Fruit fly (Drosophila melanogaster): Measurements from ENCODE around the gene CG33645.

The CG33645 gene

DNA sequence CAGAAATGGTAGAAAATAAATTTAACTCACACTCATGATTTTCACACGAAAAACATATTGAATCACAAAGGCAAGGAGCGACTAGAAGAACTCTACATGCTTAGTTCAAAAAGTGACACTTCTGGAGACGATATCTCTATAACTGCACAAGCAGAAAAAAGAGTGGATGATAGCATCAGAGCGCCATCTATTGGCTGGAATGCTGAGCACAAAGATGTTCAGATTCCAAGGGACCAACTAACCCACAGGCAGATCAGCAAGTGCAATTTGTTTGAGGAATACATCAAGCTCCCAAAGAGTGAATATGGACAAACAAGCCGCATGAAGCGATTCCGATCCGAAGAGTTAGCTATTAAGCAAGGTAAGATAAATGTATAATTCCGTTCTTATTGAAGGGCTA lies 8.1 kb downstream of the CG33645 start, which contains the start of gene CG16852:
Gene CG16852 (plus strand): TSS at position 48 of the 400 bp plus-strand sequence.
- TF ChIP-seq Snoo (tag; optimal IDR thresholded peaks at IDR 0.05), result no peak
- TF ChIP-seq CG15710 (tag; optimal IDR thresholded peaks at IDR 0.05), result no peak
- TF ChIP-seq CG4496 (GFP tag; IDR thresholded peaks at IDR 0.05), result no peak
- TF ChIP-seq CG10348 (GFP tag; IDR thresholded peaks at IDR 0.05), result no peak

DNA sequence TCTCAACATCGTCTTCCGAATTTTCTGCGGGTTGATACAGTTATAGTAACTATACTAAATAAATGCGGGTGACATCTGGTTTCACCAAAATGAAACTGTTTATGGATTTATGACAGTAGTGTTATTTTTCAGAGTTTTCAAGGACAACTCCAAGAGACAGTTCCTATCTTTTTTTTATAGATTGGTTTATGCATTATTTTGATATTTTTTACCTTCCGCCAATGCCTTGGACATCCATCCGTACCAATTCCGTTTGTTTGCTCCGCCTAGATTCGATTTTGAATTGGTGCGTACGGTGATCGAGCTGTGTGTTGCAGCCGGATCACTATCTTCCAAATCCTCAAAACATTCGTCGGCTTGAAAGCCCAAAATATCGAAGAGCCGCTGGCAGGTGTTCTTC lies 9.3 kb downstream of the CG33645 start, which contains the start of gene CG16853:
Gene CG16853 (plus strand): TSS at position 301 of the 400 bp plus-strand sequence.
- TF ChIP-seq CG17806 (tag; optimal IDR thresholded peaks at IDR 0.05) (no peak), fd96Ca (GFP tag; IDR thresholded peaks at IDR 0.05) (no peak), CG8159 (tag; optimal IDR thresholded peaks at IDR 0.05) (no peak), CG13204 (GFP tag; optimal IDR thresholded peaks at IDR 0.05) (no peak), EcR (GFP tag; optimal IDR thresholded peaks at IDR 0.05) (no peak), Pif1A (GFP tag; optimal IDR thresholded peaks at IDR 0.05) (no peak), Pif1B (GFP tag; optimal IDR thresholded peaks at IDR 0.05) (no peak), Ets98B (GFP tag; IDR thresholded peaks at IDR 0.05) (no peak)

dm6 chr2L:13542476-13542875 lies 9.9 kb downstream of the CG33645 start, which contains the start of gene CG9263:
CG9263 (minus strand) TSS chr2L:13542576.
- no peak for TF ChIP-seq CG32121 (GFP tag; IDR thresholded peaks at IDR 0.05)
- no peak for TF ChIP-seq Pif1B (GFP tag; optimal IDR thresholded peaks at IDR 0.05)
- no peak for TF ChIP-seq CG14655 (GFP tag; optimal IDR thresholded peaks at IDR 0.05)
- TF ChIP-seq CG34367 (tag; optimal IDR thresholded peaks at IDR 0.05), result no peak
- no peak for TF ChIP-seq gl (tag; optimal IDR thresholded peaks at IDR 0.05)
- no peak for TF ChIP-seq CG12605 (GFP tag; IDR thresholded peaks at IDR 0.05)
- TF ChIP-seq CG8159 (tag; optimal IDR thresholded peaks at IDR 0.05), result no peak
- TF ChIP-seq CG10348 (GFP tag; IDR thresholded peaks at IDR 0.05), result no peak
- TF ChIP-seq fd96Ca (GFP tag; IDR thresholded peaks at IDR 0.05), result no peak
- TF ChIP-seq Snoo (tag; optimal IDR thresholded peaks at IDR 0.05), result no peak
- TF ChIP-seq D1 (tag; optimal IDR thresholded peaks at IDR 0.05), result no peak
- TF ChIP-seq Pif1A (GFP tag; optimal IDR thresholded peaks at IDR 0.05), result no peak
- no peak for TF ChIP-seq EcR (GFP tag; optimal IDR thresholded peaks at IDR 0.05)
- TF ChIP-seq CG13204 (GFP tag; optimal IDR thresholded peaks at IDR 0.05), result no peak
- TF ChIP-seq rn (GFP tag; IDR thresholded peaks at IDR 0.05), result no peak
- no peak for TF ChIP-seq CG9948 (tag; optimal IDR thresholded peaks at IDR 0.05)

DNA sequence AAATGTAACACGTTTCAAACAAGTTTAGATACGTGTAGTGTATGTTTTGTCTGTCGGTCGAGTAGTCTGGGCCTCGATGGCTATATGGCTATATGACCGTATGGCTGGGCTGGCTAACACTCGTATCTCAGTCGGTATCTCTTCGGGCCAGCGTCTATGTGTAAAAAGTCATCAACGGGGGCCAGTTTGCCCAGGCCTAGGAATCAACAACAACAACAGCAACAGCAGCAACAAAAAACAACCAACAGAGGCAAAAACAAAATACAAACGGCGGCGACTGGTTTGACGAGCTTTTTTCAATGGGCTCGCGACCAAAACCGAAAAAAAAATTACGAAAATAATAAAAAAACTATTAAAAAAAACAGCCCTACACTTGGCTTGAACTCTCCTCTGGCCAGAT lies 13.1 kb downstream of the CG33645 start:
- TF ChIP-seq CG9948 (tag; optimal IDR thresholded peaks at IDR 0.05) (peak; percentile 67), Ets98B (GFP tag; IDR thresholded peaks at IDR 0.05) (peak; percentile 79), Pif1B (GFP tag; optimal IDR thresholded peaks at IDR 0.05) (peak; percentile 65), CG13204 (GFP tag; optimal IDR thresholded peaks at IDR 0.05) (peak; percentile 96), gl (tag; optimal IDR thresholded peaks at IDR 0.05) (peak; percentile 95), rn (GFP tag; IDR thresholded peaks at IDR 0.05) (peak; percentile 3; the same call in 1 of the 2 replicates), CG4496 (GFP tag; IDR thresholded peaks at IDR 0.05) (peak; percentile 82), CG34367 (tag; optimal IDR thresholded peaks at IDR 0.05) (peak; percentile 85), CG8159 (tag; optimal IDR thresholded peaks at IDR 0.05) (peak; percentile 79), CG15710 (tag; optimal IDR thresholded peaks at IDR 0.05) (peak; percentile 88), EcR (GFP tag; optimal IDR thresholded peaks at IDR 0.05) (peak; percentile 66), CG10348 (GFP tag; IDR thresholded peaks at IDR 0.05) (no peak), CG17806 (tag; optimal IDR thresholded peaks at IDR 0.05) (peak; percentile 74), CG14655 (GFP tag; optimal IDR thresholded peaks at IDR 0.05) (peak; percentile 56), CG8301 (tag; optimal IDR thresholded peaks at IDR 0.05) (peak; percentile 34), fd96Ca (GFP tag; IDR thresholded peaks at IDR 0.05) (peak; percentile 59; the same call in 2 of the 3 replicates), CG32121 (GFP tag; IDR thresholded peaks at IDR 0.05) (peak; percentile 67; the same call in 1 of the 2 replicates), Snoo (tag; optimal IDR thresholded peaks at IDR 0.05) (no peak), D1 (tag; optimal IDR thresholded peaks at IDR 0.05) (peak; percentile 52), CG12605 (GFP tag; IDR thresholded peaks at IDR 0.05) (peak; percentile 89), Pif1A (GFP tag; optimal IDR thresholded peaks at IDR 0.05) (peak; percentile 59)

DNA sequence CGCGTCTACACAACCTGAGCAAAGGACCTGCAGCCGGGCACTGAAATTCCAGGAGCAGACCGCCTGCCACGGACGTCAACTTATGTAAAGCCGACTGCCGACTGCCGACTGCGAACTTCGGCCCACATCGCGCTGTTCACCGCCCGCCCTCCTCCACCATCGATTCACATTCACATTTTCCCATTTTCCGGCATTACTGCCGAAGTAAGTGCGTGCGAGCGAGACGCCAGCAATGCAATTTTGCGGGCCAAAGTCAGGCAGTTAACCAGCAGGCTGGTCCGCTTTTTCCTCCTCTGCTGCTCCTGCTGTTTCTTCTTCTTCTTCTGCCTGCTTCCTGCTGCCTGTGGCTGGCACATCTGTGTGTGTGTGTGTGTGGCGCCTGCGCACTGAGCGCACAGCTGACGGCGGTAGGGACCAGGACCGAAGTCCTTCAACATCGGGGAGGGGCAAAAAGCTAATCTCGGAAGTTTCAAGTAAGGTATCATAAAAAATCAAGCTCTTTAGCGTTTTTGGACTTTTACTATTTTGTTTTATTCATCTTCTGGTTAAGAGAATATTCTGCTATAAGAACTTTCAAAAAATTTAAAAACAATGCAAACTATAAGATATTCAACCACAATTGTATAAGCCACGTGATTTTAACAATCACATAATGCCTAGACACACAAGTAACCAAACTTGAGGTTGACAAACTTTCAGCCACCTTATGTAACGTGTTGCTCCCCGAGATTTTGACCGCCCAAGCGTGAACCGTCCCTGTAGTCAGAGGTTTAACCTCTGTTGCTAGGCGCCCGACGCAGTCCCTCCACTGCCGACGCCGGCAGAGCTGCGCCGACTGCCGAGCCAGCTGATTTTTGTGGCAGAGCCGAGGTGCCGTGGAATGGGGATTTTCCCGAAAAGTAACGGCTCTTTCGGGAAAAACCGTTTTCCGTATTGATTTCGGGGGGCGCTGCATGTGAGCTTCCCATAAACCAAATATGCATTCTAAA lies 15.4 kb downstream of the CG33645 start:
- TF ChIP-seq Pif1B (GFP tag; optimal IDR thresholded peaks at IDR 0.05) (peak; percentile 59), CG8301 (tag; optimal IDR thresholded peaks at IDR 0.05) (peak; percentile 68), Snoo (tag; optimal IDR thresholded peaks at IDR 0.05) (peak; percentile 70), CG12605 (GFP tag; IDR thresholded peaks at IDR 0.05) (no peak), CG13204 (GFP tag; optimal IDR thresholded peaks at IDR 0.05) (peak; percentile 91), CG17806 (tag; optimal IDR thresholded peaks at IDR 0.05) (peak; percentile 63), gl (tag; optimal IDR thresholded peaks at IDR 0.05) (no peak), CG34367 (tag; optimal IDR thresholded peaks at IDR 0.05) (peak; percentile 65), Pif1A (GFP tag; optimal IDR thresholded peaks at IDR 0.05) (peak; percentile 79), EcR (GFP tag; optimal IDR thresholded peaks at IDR 0.05) (no peak), CG9948 (tag; optimal IDR thresholded peaks at IDR 0.05) (peak; percentile 78), CG10348 (GFP tag; IDR thresholded peaks at IDR 0.05) (no peak), D1 (tag; optimal IDR thresholded peaks at IDR 0.05) (no peak), CG32121 (GFP tag; IDR thresholded peaks at IDR 0.05) (no peak), CG4496 (GFP tag; IDR thresholded peaks at IDR 0.05) (peak; percentile 59), fd96Ca (GFP tag; IDR thresholded peaks at IDR 0.05) (peak; percentile 5; the same call in 1 of the 3 replicates), CG15710 (tag; optimal IDR thresholded peaks at IDR 0.05) (peak; percentile 80), Ets98B (GFP tag; IDR thresholded peaks at IDR 0.05) (no peak; the same call in 1 of the 2 replicates), rn (GFP tag; IDR thresholded peaks at IDR 0.05) (0 out of 2 replicates have a peak, but pooled peaks have one; percentile 4), CG8159 (tag; optimal IDR thresholded peaks at IDR 0.05) (peak; percentile 82), CG14655 (GFP tag; optimal IDR thresholded peaks at IDR 0.05) (peak; percentile 85)

Measured in whole organism, pupa.